1 fruit fly cellular context compared by ENCODE assay signal in the genomic region with DNA sequence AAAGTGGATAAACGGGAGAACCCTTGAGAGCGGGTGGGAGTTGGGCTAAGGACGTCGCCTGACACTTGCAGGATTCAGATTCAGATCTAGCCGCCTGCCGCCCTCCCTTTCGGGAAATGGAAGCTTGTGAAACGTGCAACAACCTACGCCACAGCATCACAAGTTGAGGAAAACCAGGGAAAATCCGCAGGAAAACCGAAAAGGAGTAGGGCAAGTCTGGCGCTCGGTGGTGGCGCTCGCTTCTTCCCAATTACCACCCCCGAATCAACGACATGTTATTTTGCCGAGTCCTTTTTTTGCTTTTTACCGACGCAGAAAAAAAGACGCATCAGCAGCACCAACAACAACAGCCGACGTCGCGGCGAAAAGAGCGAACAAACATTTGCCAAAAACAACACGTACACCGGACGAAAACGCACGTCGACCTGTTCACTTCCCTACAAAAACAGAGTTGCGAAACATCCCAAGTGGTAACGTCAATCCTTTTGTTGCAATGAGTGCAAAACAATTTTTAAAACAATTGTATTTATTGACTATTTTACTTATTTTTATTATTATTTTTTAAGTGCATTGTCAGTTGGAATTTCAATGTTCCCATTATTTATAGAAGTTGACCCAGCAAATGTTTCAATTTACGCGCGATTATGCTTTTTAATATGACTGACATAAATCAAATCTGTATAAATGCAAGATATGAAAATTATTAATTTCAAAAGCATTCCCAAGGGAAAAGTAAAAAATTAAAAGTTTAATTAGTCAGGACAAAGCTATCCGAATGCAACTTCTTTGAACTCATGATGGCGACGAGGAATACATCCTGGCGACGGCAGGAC.
TF ChIP-seq lines count a peak whose summit lies in the region.

No protein-coding gene starts in this region.

TF ChIP-seq in whole organism, embryonic, 481 proteins besides CTCF, POLR2A, EP300 and RAD21 (continued from another document and continues in another):
- peak; percentile 34 for TF ChIP-seq PHDP (tag; optimal IDR thresholded peaks at IDR 0.05; lab: Kevin White, UChicago)
- TF ChIP-seq CG12659 (GFP tag; optimal IDR thresholded peaks at IDR 0.05; lab: Kevin White, UChicago) = peak; percentile 28
- TF ChIP-seq Taf1 (GFP tag; IDR thresholded peaks at IDR 0.05; lab: Robert Waterston, UW) = no peak
- peak; percentile 32 for TF ChIP-seq ewg (GFP tag; optimal IDR thresholded peaks at IDR 0.05; lab: Kevin White, UChicago)
- TF ChIP-seq cato (GFP tag; optimal IDR thresholded peaks at IDR 0.05; lab: Kevin White, UChicago; ENCODE audit: borderline replicate concordance) = no peak
- TF ChIP-seq vvl (GFP tag; IDR thresholded peaks at IDR 0.05; lab: Robert Waterston, UW) = peak; percentile 80
- TF ChIP-seq CG7357 (GFP tag; IDR thresholded peaks at IDR 0.05; lab: Robert Waterston, UW) = peak; percentile 38; the same call in 1 of the 3 replicates
- no peak for TF ChIP-seq Scr (GFP tag; IDR thresholded peaks at IDR 0.05; lab: Robert Waterston, UW; ENCODE audit: partially characterized antibody)
- no peak for TF ChIP-seq CHES-1-like (GFP tag; optimal IDR thresholded peaks at IDR 0.05; lab: Kevin White, UChicago)
- TF ChIP-seq crp (GFP tag; optimal IDR thresholded peaks at IDR 0.05; lab: Kevin White, UChicago) = no peak
- TF ChIP-seq CG10209 (GFP tag; optimal IDR thresholded peaks at IDR 0.05; lab: Kevin White, UChicago) = peak; percentile 35
- TF ChIP-seq CG8281 (tag; optimal IDR thresholded peaks at IDR 0.05; lab: Kevin White, UChicago) = no peak
- peak; percentile 7 for TF ChIP-seq CG8924 (tag; optimal IDR thresholded peaks at IDR 0.05; lab: Kevin White, UChicago)
- no peak for TF ChIP-seq CG6654 (GFP tag; optimal IDR thresholded peaks at IDR 0.05; lab: Kevin White, UChicago)
- TF ChIP-seq Fer1 (GFP tag; optimal IDR thresholded peaks at IDR 0.05; lab: Kevin White, UChicago) = no peak
- TF ChIP-seq usp (GFP tag; optimal IDR thresholded peaks at IDR 0.05; lab: Kevin White, UChicago) = no peak
- TF ChIP-seq Trl (optimal IDR thresholded peaks at IDR 0.05; lab: Kevin White, UChicago) = no peak
- TF ChIP-seq Trl (GFP tag; optimal IDR thresholded peaks at IDR 0.05; lab: Kevin White, UChicago) = no peak
- no peak for TF ChIP-seq CG16779 (GFP tag; IDR thresholded peaks at IDR 0.05; lab: Robert Waterston, UW)
- peak; percentile 42 for TF ChIP-seq Blimp-1 (GFP tag; optimal IDR thresholded peaks at IDR 0.05; lab: Kevin White, UChicago)
- TF ChIP-seq CG3838 (GFP tag; optimal IDR thresholded peaks at IDR 0.05; lab: Kevin White, UChicago) = no peak
- TF ChIP-seq ind (GFP tag; optimal IDR thresholded peaks at IDR 0.05; lab: Kevin White, UChicago) = peak; percentile 49
- TF ChIP-seq esg (GFP tag; conservative IDR thresholded peaks at IDR 0.05; lab: Robert Waterston, UW) = peak; percentile 69
- no peak for TF ChIP-seq tx (GFP tag; optimal IDR thresholded peaks at IDR 0.05; lab: Kevin White, UChicago)
- peak; percentile 71 for TF ChIP-seq CG30403 (GFP tag; optimal IDR thresholded peaks at IDR 0.05; lab: Kevin White, UChicago)
- TF ChIP-seq YL-1 (GFP tag; optimal IDR thresholded peaks at IDR 0.05; lab: Kevin White, UChicago) = no peak
- no peak for TF ChIP-seq pan (optimal IDR thresholded peaks at IDR 0.05; lab: Kevin White, UChicago)
- peak in 1 of 2 experiments; percentile 74 for TF ChIP-seq pan (GFP tag; optimal IDR thresholded peaks at IDR 0.05 in 1 of 2, IDR thresholded peaks at IDR 0.05 in 1 of 2)
- no peak for TF ChIP-seq Stat92E (GFP tag; optimal IDR thresholded peaks at IDR 0.05; lab: Kevin White, UChicago)
- peak; percentile 62; the same call in 2 of the 3 replicates for TF ChIP-seq ken (GFP tag; IDR thresholded peaks at IDR 0.05; lab: Robert Waterston, UW)
- TF ChIP-seq lilli (GFP tag; optimal IDR thresholded peaks at IDR 0.05; lab: Kevin White, UChicago) = peak; percentile 51
- TF ChIP-seq Lpt (GFP tag; optimal IDR thresholded peaks at IDR 0.05; lab: Kevin White, UChicago) = no peak
- no peak for TF ChIP-seq vfl (GFP tag; optimal IDR thresholded peaks at IDR 0.05; lab: Kevin White, UChicago)
- no peak for TF ChIP-seq CG8478 (optimal IDR thresholded peaks at IDR 0.05; lab: Kevin White, UChicago)
- TF ChIP-seq GATAe (GFP tag; conservative IDR thresholded peaks at IDR 0.05; lab: Robert Waterston, UW) = no peak
- peak; percentile 58 for TF ChIP-seq lab (GFP tag; optimal IDR thresholded peaks at IDR 0.05; lab: Kevin White, UChicago)
- no peak for TF ChIP-seq gfzf (GFP tag; optimal IDR thresholded peaks at IDR 0.05; lab: Kevin White, UChicago)
- TF ChIP-seq CG13296 (GFP tag; optimal IDR thresholded peaks at IDR 0.05; lab: Kevin White, UChicago) = no peak
- TF ChIP-seq emc (GFP tag; optimal IDR thresholded peaks at IDR 0.05; lab: Kevin White, UChicago) = no peak
- peak; percentile 73 for TF ChIP-seq Xbp1 (GFP tag; optimal IDR thresholded peaks at IDR 0.05; lab: Kevin White, UChicago)
- TF ChIP-seq yki (optimal IDR thresholded peaks at IDR 0.05; lab: Kevin White, UChicago) = no peak
- TF ChIP-seq unpg (GFP tag; optimal IDR thresholded peaks at IDR 0.05; lab: Kevin White, UChicago) = peak; percentile 48
- TF ChIP-seq CG15269 (tag; optimal IDR thresholded peaks at IDR 0.05; lab: Kevin White, UChicago) = peak; percentile 54
- TF ChIP-seq CG6175 (GFP tag; IDR thresholded peaks at IDR 0.05; lab: Robert Waterston, UW) = no peak
- TF ChIP-seq fu2 (GFP tag; optimal IDR thresholded peaks at IDR 0.05; lab: Kevin White, UChicago) = no peak
- peak; percentile 63 for TF ChIP-seq CG4360 (GFP tag; IDR thresholded peaks at IDR 0.05; lab: Robert Waterston, UW)
- TF ChIP-seq otp (GFP tag; IDR thresholded peaks at IDR 0.05; lab: Robert Waterston, UW) = no peak
- no peak for TF ChIP-seq CG12744 (GFP tag; optimal IDR thresholded peaks at IDR 0.05; lab: Kevin White, UChicago)
- peak; percentile 54 for TF ChIP-seq Oli (tag; optimal IDR thresholded peaks at IDR 0.05; lab: Kevin White, UChicago)
- TF ChIP-seq CG9932 (GFP tag; IDR thresholded peaks at IDR 0.05; lab: Robert Waterston, UW) = peak; percentile 51
- no peak for TF ChIP-seq nau (GFP tag; optimal IDR thresholded peaks at IDR 0.05; lab: Kevin White, UChicago)
- no peak for TF ChIP-seq shn (GFP tag; optimal IDR thresholded peaks at IDR 0.05; lab: Kevin White, UChicago)
- TF ChIP-seq salm (tag; optimal IDR thresholded peaks at IDR 0.05; lab: Kevin White, UChicago) = no peak
- TF ChIP-seq CG7556 (GFP tag; optimal IDR thresholded peaks at IDR 0.05; lab: Kevin White, UChicago) = peak; percentile 69
- TF ChIP-seq Nf-YC (tag; optimal IDR thresholded peaks at IDR 0.05; lab: Kevin White, UChicago) = no peak
- no peak for TF ChIP-seq CG15479 (GFP tag; optimal IDR thresholded peaks at IDR 0.05; lab: Kevin White, UChicago)
- peak; percentile 53 for TF ChIP-seq Deaf1 (tag; optimal IDR thresholded peaks at IDR 0.05; lab: Kevin White, UChicago)
- no peak for TF ChIP-seq Tbp (GFP tag; optimal IDR thresholded peaks at IDR 0.05; lab: Kevin White, UChicago)
- peak; percentile 74 for TF ChIP-seq gem (tag; optimal IDR thresholded peaks at IDR 0.05; lab: Kevin White, UChicago)
- TF ChIP-seq crc (GFP tag; optimal IDR thresholded peaks at IDR 0.05; lab: Kevin White, UChicago) = no peak
- TF ChIP-seq Bdp1 (GFP tag; optimal IDR thresholded peaks at IDR 0.05; lab: Kevin White, UChicago) = no peak
- TF ChIP-seq CG6272 (GFP tag; IDR thresholded peaks at IDR 0.05; lab: Robert Waterston, UW) = no peak
- no peak for TF ChIP-seq nerfin-2 (GFP tag; IDR thresholded peaks at IDR 0.05; lab: Robert Waterston, UW; ENCODE audit: partially characterized antibody)
- TF ChIP-seq cas (GFP tag; IDR thresholded peaks at IDR 0.05; lab: Robert Waterston, UW) = no peak
- no peak for TF ChIP-seq sug (tag; optimal IDR thresholded peaks at IDR 0.05; lab: Kevin White, UChicago)
- no peak for TF ChIP-seq CG15073 (GFP tag; optimal IDR thresholded peaks at IDR 0.05; lab: Kevin White, UChicago)
- TF ChIP-seq rib (GFP tag; IDR thresholded peaks at IDR 0.05; lab: Robert Waterston, UW) = no peak
- TF ChIP-seq CG7987 (GFP tag; optimal IDR thresholded peaks at IDR 0.05; lab: Kevin White, UChicago) = no peak
- no peak for TF ChIP-seq maf-S (GFP tag; optimal IDR thresholded peaks at IDR 0.05; lab: Kevin White, UChicago)
- no peak for TF ChIP-seq Hmx (GFP tag; optimal IDR thresholded peaks at IDR 0.05; lab: Kevin White, UChicago)
- no peak for TF ChIP-seq sd (tag; optimal IDR thresholded peaks at IDR 0.05; lab: Kevin White, UChicago)
- peak; percentile 79 for TF ChIP-seq CG6689 (GFP tag; IDR thresholded peaks at IDR 0.05; lab: Robert Waterston, UW)
- TF ChIP-seq CG16813 (GFP tag; IDR thresholded peaks at IDR 0.05; lab: Robert Waterston, UW; ENCODE audit: partially characterized antibody) = no peak
- peak; percentile 27 for TF ChIP-seq CG2875 (GFP tag; optimal IDR thresholded peaks at IDR 0.05; lab: Kevin White, UChicago)
- no peak for TF ChIP-seq CG6791 (GFP tag; IDR thresholded peaks at IDR 0.05; lab: Robert Waterston, UW; ENCODE audit: partially characterized antibody)
- TF ChIP-seq Hey (tag; optimal IDR thresholded peaks at IDR 0.05; lab: Kevin White, UChicago) = no peak
- TF ChIP-seq CG13775 (GFP tag; optimal IDR thresholded peaks at IDR 0.05; lab: Kevin White, UChicago) = peak; percentile 62
- TF ChIP-seq CG10543 (GFP tag; optimal IDR thresholded peaks at IDR 0.05; lab: Kevin White, UChicago) = no peak
- peak in 1 of 2 experiments; percentile 17 for TF ChIP-seq chif (GFP tag; optimal IDR thresholded peaks at IDR 0.05; lab: Kevin White, UChicago)
- peak; percentile 69 for TF ChIP-seq CG32772 (GFP tag; IDR thresholded peaks at IDR 0.05; lab: Robert Waterston, UW)
- no peak for TF ChIP-seq CG10462 (GFP tag; optimal IDR thresholded peaks at IDR 0.05; lab: Kevin White, UChicago)
- peak in 1 of 3 experiments; percentile 12 for TF ChIP-seq lola (GFP tag; optimal IDR thresholded peaks at IDR 0.05; lab: Kevin White, UChicago)
- peak; percentile 45 for TF ChIP-seq Drgx (GFP tag; IDR thresholded peaks at IDR 0.05; lab: Robert Waterston, UW)
- no peak for TF ChIP-seq CG1233 (GFP tag; optimal IDR thresholded peaks at IDR 0.05; lab: Kevin White, UChicago)
- TF ChIP-seq crol (GFP tag; IDR thresholded peaks at IDR 0.05; lab: Robert Waterston, UW) = no peak
- no peak for TF ChIP-seq CG17568 (GFP tag; optimal IDR thresholded peaks at IDR 0.05; lab: Kevin White, UChicago)
- peak; percentile 52; the same call in 1 of the 2 replicates for TF ChIP-seq ssp (GFP tag; IDR thresholded peaks at IDR 0.05; lab: Robert Waterston, UW)
- TF ChIP-seq CG8388 (GFP tag; optimal IDR thresholded peaks at IDR 0.05; lab: Kevin White, UChicago) = peak; percentile 36
- peak; percentile 1 for TF ChIP-seq HHEX (GFP tag; optimal IDR thresholded peaks at IDR 0.05; lab: Kevin White, UChicago)
- TF ChIP-seq pros (GFP tag; optimal IDR thresholded peaks at IDR 0.05; lab: Kevin White, UChicago) = peak; percentile 65
- no peak for TF ChIP-seq toy (GFP tag; IDR thresholded peaks at IDR 0.05; lab: Robert Waterston, UW)
- no peak for TF ChIP-seq repo (GFP tag; optimal IDR thresholded peaks at IDR 0.05; lab: Kevin White, UChicago)
- TF ChIP-seq ATbp (GFP tag; optimal IDR thresholded peaks at IDR 0.05; lab: Kevin White, UChicago) = peak; percentile 27
- no peak for TF ChIP-seq CG8089 (GFP tag; optimal IDR thresholded peaks at IDR 0.05; lab: Kevin White, UChicago)
- TF ChIP-seq CG17359 (tag; optimal IDR thresholded peaks at IDR 0.05; lab: Kevin White, UChicago) = peak; percentile 55
- no peak for TF ChIP-seq CG1832 (GFP tag; optimal IDR thresholded peaks at IDR 0.05; lab: Kevin White, UChicago)
- 0 out of 2 replicates have a peak, but pooled peaks have one; percentile 28 for TF ChIP-seq sens-2 (GFP tag; IDR thresholded peaks at IDR 0.05; lab: Robert Waterston, UW)
- peak; percentile 67 for TF ChIP-seq CG7839 (tag; optimal IDR thresholded peaks at IDR 0.05; lab: Kevin White, UChicago)
- peak; percentile 13 for TF ChIP-seq CG15514 (GFP tag; optimal IDR thresholded peaks at IDR 0.05; lab: Kevin White, UChicago)
- peak; percentile 53 for TF ChIP-seq CoRest (tag; optimal IDR thresholded peaks at IDR 0.05; lab: Kevin White, UChicago)
- TF ChIP-seq grn (GFP tag; optimal IDR thresholded peaks at IDR 0.05; lab: Kevin White, UChicago) = no peak
- no peak for TF ChIP-seq CG7271 (tag; optimal IDR thresholded peaks at IDR 0.05; lab: Kevin White, UChicago)
- no peak for TF ChIP-seq pzg (GFP tag; optimal IDR thresholded peaks at IDR 0.05; lab: Kevin White, UChicago)
- no peak for TF ChIP-seq CG7928 (GFP tag; optimal IDR thresholded peaks at IDR 0.05; lab: Kevin White, UChicago)
- peak; percentile 62 for TF ChIP-seq CG11247 (GFP tag; IDR thresholded peaks at IDR 0.05; lab: Robert Waterston, UW)
- TF ChIP-seq sob (GFP tag; IDR thresholded peaks at IDR 0.05; lab: Robert Waterston, UW) = peak; percentile 41; the same call in 1 of the 2 replicates
- no peak for TF ChIP-seq fd102C (GFP tag; optimal IDR thresholded peaks at IDR 0.05; lab: Kevin White, UChicago)
- no peak for TF ChIP-seq CG7372 (GFP tag; IDR thresholded peaks at IDR 0.05; lab: Robert Waterston, UW)
- TF ChIP-seq CG15696 (tag; optimal IDR thresholded peaks at IDR 0.05; lab: Kevin White, UChicago) = no peak
- TF ChIP-seq bbx (GFP tag; IDR thresholded peaks at IDR 0.05; lab: Robert Waterston, UW; ENCODE audit: partially characterized antibody) = no peak
- no peak for TF ChIP-seq Eip74EF (GFP tag; optimal IDR thresholded peaks at IDR 0.05; lab: Kevin White, UChicago)
- peak; percentile 7 for TF ChIP-seq CG5180 (GFP tag; optimal IDR thresholded peaks at IDR 0.05; lab: Kevin White, UChicago)
- no peak for TF ChIP-seq Dad (GFP tag; optimal IDR thresholded peaks at IDR 0.05; lab: Kevin White, UChicago)
- no peak for TF ChIP-seq CG11560 (tag; IDR thresholded peaks at IDR 0.05; lab: Robert Waterston, UW)
- TF ChIP-seq Atf3 (GFP tag; optimal IDR thresholded peaks at IDR 0.05; lab: Kevin White, UChicago) = no peak
- TF ChIP-seq gsb-n (tag; optimal IDR thresholded peaks at IDR 0.05; lab: Kevin White, UChicago) = peak; percentile 42
- TF ChIP-seq nerfin-1 (tag; optimal IDR thresholded peaks at IDR 0.05; lab: Kevin White, UChicago) = no peak
- no peak for TF ChIP-seq tll (GFP tag; optimal IDR thresholded peaks at IDR 0.05; lab: Kevin White, UChicago)
- no peak for TF ChIP-seq fd3F (GFP tag; optimal IDR thresholded peaks at IDR 0.05; lab: Kevin White, UChicago)
- no peak for TF ChIP-seq Hr78 (GFP tag; optimal IDR thresholded peaks at IDR 0.05; lab: Kevin White, UChicago)
- TF ChIP-seq luna (GFP tag; optimal IDR thresholded peaks at IDR 0.05; lab: Kevin White, UChicago) = no peak
- TF ChIP-seq unc-4 (GFP tag; IDR thresholded peaks at IDR 0.05; lab: Robert Waterston, UW; ENCODE audit: partially characterized antibody) = no peak
- no peak for TF ChIP-seq CG12155 (GFP tag; optimal IDR thresholded peaks at IDR 0.05; lab: Kevin White, UChicago)
- TF ChIP-seq CG33557 (GFP tag; optimal IDR thresholded peaks at IDR 0.05; lab: Kevin White, UChicago) = no peak
